Worm (Caenorhabditis elegans): ENCODE measurements around the gene alh-8.

The alh-8 gene

ce11 chrII:11705787-11706186 lies 23.1 kb upstream of the alh-8 start, which contains the start of gene VF13D12L.3 (continued):
- TF ChIP-seq saeg-2 (GFP tag; IDR thresholded peaks at IDR 0.05) (no peak), mep-1 (tag; optimal IDR thresholded peaks at IDR 0.05) (no peak), ZK337.2 (GFP tag; IDR thresholded peaks at IDR 0.05) (no peak), snpc-1.2 (GFP tag; IDR thresholded peaks at IDR 0.05) (no peak), lin-39 (tag; optimal IDR thresholded peaks at IDR 0.05) (no peak), nhr-28 (tag; optimal IDR thresholded peaks at IDR 0.05) (peak; percentile 63), lsy-2 (tag; optimal IDR thresholded peaks at IDR 0.05) (no peak), snpc-4 (tag; optimal IDR thresholded peaks at IDR 0.05) (no peak), egl-43 (GFP tag; IDR thresholded peaks at IDR 0.05) (no peak), lir-3 (tag; optimal IDR thresholded peaks at IDR 0.05) (no peak), skn-1 (tag; optimal IDR thresholded peaks at IDR 0.05) (no peak), ceh-20 (GFP tag; IDR thresholded peaks at IDR 0.05) (no peak), dmd-6 (GFP tag; IDR thresholded peaks at IDR 0.05) (peak; percentile 50), Y5F2A.4 (GFP tag; optimal IDR thresholded peaks at IDR 0.05) (no peak), daf-16 (GFP tag; optimal IDR thresholded peaks at IDR 0.05) (no peak), daf-16 (tag; optimal IDR thresholded peaks at IDR 0.05) (peak; percentile 74), unc-130 (GFP tag; optimal IDR thresholded peaks at IDR 0.05) (no peak), lin-29 (GFP tag; IDR thresholded peaks at IDR 0.05) (no peak), D1046.2 (GFP tag; IDR thresholded peaks at IDR 0.05) (no peak), set-16 (GFP tag; IDR thresholded peaks at IDR 0.05) (no peak), lin-15B (tag; optimal IDR thresholded peaks at IDR 0.05) (no peak), nhr-42 (GFP tag; IDR thresholded peaks at IDR 0.05) (no peak), arid-1 (GFP tag; conservative IDR thresholded peaks at IDR 0.05) (no peak), zag-1 (tag; optimal IDR thresholded peaks at IDR 0.05) (no peak), sdz-12 (GFP tag; optimal IDR thresholded peaks at IDR 0.05) (no peak)

ce11 chrII:11709464-11709863 lies 19.4 kb upstream of the alh-8 start, which contains the start of gene fcmt-1:
fcmt-1 (minus strand) TSS chrII:11709564.
- TF ChIP-seq aha-1 (tag) (no peak), lsy-2 (tag; optimal IDR thresholded peaks at IDR 0.05) (no peak), aly-2 (tag; optimal IDR thresholded peaks at IDR 0.05) (no peak), nhr-48 (tag; optimal IDR thresholded peaks at IDR 0.05) (no peak), F10B5.3 (tag; optimal IDR thresholded peaks at IDR 0.05) (no peak), mxl-3 (GFP tag; optimal IDR thresholded peaks at IDR 0.05) (no peak), F44E2.7 (GFP tag; IDR thresholded peaks at IDR 0.05) (no peak), cey-2 (tag; optimal IDR thresholded peaks at IDR 0.05; ENCODE audit: borderline replicate concordance, insufficient read depth) (no peak), egl-27 (tag; optimal IDR thresholded peaks at IDR 0.05) (no peak)

- TF ChIP-seq Y105C5A.15 (GFP tag; IDR thresholded peaks at IDR 0.05) (no peak), F49E8.2 (tag; optimal IDR thresholded peaks at IDR 0.05; ENCODE audit: borderline replicate concordance) (no peak), nhr-48 (tag; optimal IDR thresholded peaks at IDR 0.05) (no peak), hif-1 (tag; optimal IDR thresholded peaks at IDR 0.05) (no peak), nhr-28 (tag; optimal IDR thresholded peaks at IDR 0.05) (peak; percentile 78), ctbp-1 (GFP tag; IDR thresholded peaks at IDR 0.05) (no peak)
Observed at ce11 chrII:11710771-11711170, 18.1 kb upstream of the alh-8 start.

ce11 chrII:11713569-11713968 lies 15.3 kb upstream of the alh-8 start, which contains the start of gene F13D12.10:
F13D12.10 (plus strand) TSS chrII:11713799.
- TF ChIP-seq duxl-1 (tag; optimal IDR thresholded peaks at IDR 0.05; ENCODE audit: poor library complexity) (no peak), lin-29 (GFP tag; IDR thresholded peaks at IDR 0.05) (no peak), nhr-48 (tag; optimal IDR thresholded peaks at IDR 0.05) (no peak), hlh-11 (tag; optimal IDR thresholded peaks at IDR 0.05) (peak; percentile 75), zip-2 (tag; optimal IDR thresholded peaks at IDR 0.05) (no peak), ama-1 (optimal IDR thresholded peaks at IDR 0.05) (no peak), nhr-77 (tag; optimal IDR thresholded peaks at IDR 0.05) (no peak), aha-1 (tag) (peak; percentile 31), lin-15B (tag; optimal IDR thresholded peaks at IDR 0.05) (no peak), F26F4.8 (GFP tag; conservative IDR thresholded peaks at IDR 0.05) (no peak), ceh-82 (tag; optimal IDR thresholded peaks at IDR 0.05) (no peak), rbr-2 (tag; optimal IDR thresholded peaks at IDR 0.05) (no peak), F49E8.2 (tag; optimal IDR thresholded peaks at IDR 0.05; ENCODE audit: borderline replicate concordance) (no peak), lin-13 (GFP tag; optimal IDR thresholded peaks at IDR 0.05) (no peak), nhr-102 (tag; optimal IDR thresholded peaks at IDR 0.05) (no peak), daf-12 (tag; optimal IDR thresholded peaks at IDR 0.05) (no peak), nhr-41 (GFP tag; IDR thresholded peaks at IDR 0.05) (no peak)

All from whole organism, L4 larva.